Worm (Caenorhabditis elegans) whole organism, late embryonic: ENCODE results near the gene srbc-63.

Experiments used
- C08G9.2 ChIP-seq: sonication (generic microtip); optimal IDR thresholded peaks from 2 replicates; lab custom pipeline; 2016; ENCODE audit warnings: mild to moderate bottlenecking, missing genetic modification characterization, moderate library complexity, missing compliant biosample characterization
- K02D7.2 ChIP-seq: sonication (generic microtip); optimal IDR thresholded peaks from 2 replicates; lab custom pipeline; 2017; ENCODE audit warnings: mild to moderate bottlenecking, missing genetic modification characterization, missing compliant biosample characterization
- Y22D7AL.16 ChIP-seq: sonication (generic microtip); optimal IDR thresholded peaks from 2 replicates; lab custom pipeline; 2016; ENCODE audit warnings: missing genetic modification characterization, missing compliant biosample characterization
- ahr-1 ChIP-seq: sonication (generic microtip); optimal IDR thresholded peaks from 2 replicates; lab custom pipeline; 2016; ENCODE audit warnings: missing genetic modification characterization, missing compliant biosample characterization
- ama-1 ChIP-seq: fragments of 150-350 bp; optimal IDR thresholded peaks from 2 replicates; lab custom pipeline; 2014
- ceh-14 ChIP-seq: sonication (generic microtip); optimal IDR thresholded peaks from 2 replicates; lab custom pipeline; 2016; ENCODE audit warnings: missing genotype, missing genetic modification characterization, missing compliant biosample characterization
- ceh-18 ChIP-seq: sonication (generic microtip); optimal IDR thresholded peaks from 2 replicates; lab custom pipeline; 2016; ENCODE audit warnings: missing genetic modification characterization, missing compliant biosample characterization
- ceh-22 ChIP-seq: sonication (generic microtip); optimal IDR thresholded peaks from 2 replicates; lab custom pipeline; 2017; ENCODE audit warnings: missing biosample characterization, missing genetic modification characterization
- ceh-30 ChIP-seq: fragments of 150-350 bp; optimal IDR thresholded peaks from 2 replicates; lab custom pipeline; 2014; ENCODE audit warnings: missing biosample characterization, missing genetic modification characterization
- ceh-31 ChIP-seq: sonication (generic microtip); optimal IDR thresholded peaks from 2 replicates; lab custom pipeline; 2016; ENCODE audit warnings: missing genetic modification characterization, missing compliant biosample characterization
- ceh-34 ChIP-seq: sonication (generic microtip); optimal IDR thresholded peaks from 2 replicates; lab custom pipeline; 2016; ENCODE audit warnings: mild to moderate bottlenecking, missing genetic modification characterization, missing compliant biosample characterization
- ceh-45 ChIP-seq: fragments of 200-800 bp; sonication (Bioruptor generic); IDR thresholded peaks from 2 replicates; pipeline ENCODE4 v1.3.6; 2022; ENCODE audit warnings: missing genetic modification reagents, missing genetic modification characterization, missing compliant biosample characterization
- ceh-48 ChIP-seq: sonication (generic microtip); optimal IDR thresholded peaks from 2 replicates; lab custom pipeline; 2016; ENCODE audit warnings: missing genetic modification characterization, inconsistent platforms, missing compliant biosample characterization
- ceh-6 ChIP-seq: fragments of 200-800 bp; sonication (Bioruptor generic); optimal IDR thresholded peaks from 2 replicates; lab custom pipeline; 2018; ENCODE audit warnings: mild to moderate bottlenecking, missing genetic modification characterization, missing compliant biosample characterization
- ceh-9 ChIP-seq: sonication (generic microtip); optimal IDR thresholded peaks from 2 replicates; lab custom pipeline; 2016; ENCODE audit warnings: mild to moderate bottlenecking, missing genetic modification characterization, inconsistent platforms, missing compliant biosample characterization
- dve-1 ChIP-seq: sonication (generic microtip); optimal IDR thresholded peaks from 2 replicates; lab custom pipeline; 2017; ENCODE audit warnings: antibody characterized with exemption, mild to moderate bottlenecking, missing genetic modification characterization, missing compliant biosample characterization
- ets-4 ChIP-seq: sonication (generic microtip); optimal IDR thresholded peaks from 2 replicates; lab custom pipeline; 2016; ENCODE audit warnings: missing genetic modification characterization, missing compliant biosample characterization
- eyg-1 ChIP-seq: sonication (generic microtip); optimal IDR thresholded peaks from 2 replicates; lab custom pipeline; 2016; ENCODE audit warnings: missing genotype, missing genetic modification characterization, missing compliant biosample characterization
- fkh-10 ChIP-seq: fragments of 150-350 bp; optimal IDR thresholded peaks from 2 replicates; lab custom pipeline; 2014; ENCODE audit warnings: missing biosample characterization, missing genetic modification reagents, missing genetic modification characterization
- fkh-6 ChIP-seq: sonication (generic microtip); optimal IDR thresholded peaks from 2 replicates; lab custom pipeline; 2016; ENCODE audit warnings: missing genetic modification characterization, missing compliant biosample characterization
- hlh-13 ChIP-seq: fragments of 200-800 bp; sonication (Bioruptor generic); optimal IDR thresholded peaks from 2 replicates; lab custom pipeline; 2018; ENCODE audit warnings: mild to moderate bottlenecking, missing genetic modification characterization, missing compliant biosample characterization
- hlh-30 ChIP-seq: sonication (generic microtip); optimal IDR thresholded peaks from 2 replicates; lab custom pipeline; 2017; ENCODE audit warnings: antibody characterized with exemption, missing genetic modification characterization, missing compliant biosample characterization; ENCODE audit not compliant: insufficient read depth
- hlh-6 ChIP-seq: sonication (generic microtip); optimal IDR thresholded peaks from 2 replicates; lab custom pipeline; 2016; ENCODE audit warnings: missing genotype, missing genetic modification characterization, missing compliant biosample characterization
- mec-3 ChIP-seq: sonication (generic microtip); optimal IDR thresholded peaks from 2 replicates; lab custom pipeline; 2016; ENCODE audit warnings: borderline replicate concordance, missing genetic modification characterization, missing compliant biosample characterization
- nhr-232 ChIP-seq: sonication (generic microtip); optimal IDR thresholded peaks from 2 replicates; lab custom pipeline; 2016; ENCODE audit warnings: missing genetic modification characterization, missing compliant biosample characterization
- odd-2 ChIP-seq: sonication (generic microtip); optimal IDR thresholded peaks from 2 replicates; lab custom pipeline; 2017; ENCODE audit warnings: antibody characterized with exemption, mild to moderate bottlenecking, missing genetic modification characterization, missing compliant biosample characterization
- pag-3 ChIP-seq: sonication (generic microtip); optimal IDR thresholded peaks from 2 replicates; lab custom pipeline; 2016; ENCODE audit warnings: missing compliant biosample characterization, missing genetic modification characterization, borderline replicate concordance
- pat-9 ChIP-seq: fragments of 200-800 bp; sonication (Bioruptor generic); optimal IDR thresholded peaks from 2 replicates; lab custom pipeline; 2018; ENCODE audit warnings: mild to moderate bottlenecking, missing genetic modification characterization, moderate library complexity, missing compliant biosample characterization
- pax-1 ChIP-seq: fragments of 150-350 bp; optimal IDR thresholded peaks from 2 replicates; lab custom pipeline; 2014; ENCODE audit warnings: missing biosample characterization, missing genetic modification characterization
- pha-4 ChIP-seq: fragments of 150-350 bp; optimal IDR thresholded peaks from 2 replicates; lab custom pipeline; 2018; ENCODE audit warnings: missing biosample characterization, missing genetic modification reagents, missing genetic modification characterization
- pqm-1 ChIP-seq: sonication (generic microtip); optimal IDR thresholded peaks from 2 replicates; lab custom pipeline; 2016; ENCODE audit warnings: missing genetic modification characterization, missing compliant biosample characterization
- pros-1 ChIP-seq: fragments of 150-350 bp; optimal IDR thresholded peaks from 2 replicates; lab custom pipeline; 2014; ENCODE audit warnings: missing biosample characterization, missing genetic modification reagents, missing genetic modification characterization
- rnt-1 ChIP-seq: sonication (generic microtip); optimal IDR thresholded peaks from 2 replicates; lab custom pipeline; 2016; ENCODE audit warnings: missing genetic modification characterization, missing compliant biosample characterization
- sdc-2 ChIP-seq: sonication (generic microtip); optimal IDR thresholded peaks from 2 replicates; lab custom pipeline; 2016; ENCODE audit warnings: missing genotype, missing genetic modification characterization, missing compliant biosample characterization
- sox-2 ChIP-seq: fragments of 200-800 bp; sonication (Bioruptor generic); IDR thresholded peaks from 2 replicates; pipeline ENCODE4 v1.3.6; 2022; ENCODE audit warnings: missing genetic modification reagents, missing genetic modification characterization, missing compliant biosample characterization
- sox-4 ChIP-seq: sonication (generic microtip); optimal IDR thresholded peaks from 2 replicates; lab custom pipeline; 2017; ENCODE audit warnings: mild to moderate bottlenecking, missing genetic modification characterization, inconsistent platforms, missing compliant biosample characterization
- syd-9 ChIP-seq: sonication (generic microtip); optimal IDR thresholded peaks from 2 replicates; lab custom pipeline; 2016; ENCODE audit warnings: mild to moderate bottlenecking, missing genetic modification characterization, moderate library complexity, missing compliant biosample characterization
- ttx-3 ChIP-seq: sonication (generic microtip); optimal IDR thresholded peaks from 2 replicates; lab custom pipeline; 2016; ENCODE audit warnings: missing genetic modification reagents, missing genetic modification characterization, missing compliant biosample characterization
- unc-3 ChIP-seq, 2 experiments: fragments of 200-800 bp in 1 of 2; sonication (Bioruptor generic) in 1 of 2; sonication (generic microtip) in 1 of 2; conservative IDR thresholded peaks in 1 of 2; optimal IDR thresholded peaks in 1 of 2; 2 replicates each; pipeline versions ENCODE4 v1.3.6 to Lab custom; 2016 to 2022; ENCODE audit warnings: missing compliant biosample characterization in 2 of 2, missing genetic modification characterization in 2 of 2, missing genetic modification reagents in 1 of 2
- unc-42 ChIP-seq: sonication (generic microtip); optimal IDR thresholded peaks from 2 replicates; lab custom pipeline; 2016; ENCODE audit warnings: missing genotype, missing genetic modification characterization, missing compliant biosample characterization
- unc-86 ChIP-seq: sonication (generic microtip); optimal IDR thresholded peaks from 2 replicates; lab custom pipeline; 2016; ENCODE audit warnings: missing genetic modification characterization, missing compliant biosample characterization
- zip-5 ChIP-seq: sonication (generic microtip); optimal IDR thresholded peaks from 2 replicates; lab custom pipeline; 2016; ENCODE audit warnings: missing genetic modification characterization, missing compliant biosample characterization
- ztf-16 ChIP-seq: sonication (generic microtip); optimal IDR thresholded peaks from 2 replicates; lab custom pipeline; 2017; ENCODE audit warnings: missing genetic modification characterization, missing compliant biosample characterization

srbc-63 gene

DNA sequence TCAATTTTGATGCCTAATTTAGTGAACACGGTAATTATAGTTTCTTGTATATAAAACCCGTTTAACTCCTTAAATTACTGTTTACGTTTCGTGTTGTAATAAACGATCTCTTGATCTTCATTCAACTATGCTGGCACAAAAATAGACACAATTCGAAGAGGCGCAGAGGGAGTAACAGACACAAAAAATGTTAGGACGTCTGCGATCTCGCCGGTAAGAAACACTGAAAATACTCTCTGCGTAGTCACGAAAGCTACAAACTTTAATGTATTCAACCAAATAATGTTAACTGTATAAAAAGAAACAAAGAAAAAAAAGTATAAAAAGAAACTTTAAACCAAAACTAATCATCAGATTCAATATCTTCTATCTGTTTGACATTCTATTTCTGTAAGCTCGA, 31.7 kb downstream of the srbc-63 start, which contains the start of gene dhs-23:
Gene dhs-23, plus strand, starts transcription at position 363 of the 400 bp plus-strand sequence.
- TF ChIP-seq ceh-6 (GFP tag; lab: Kevin White, UChicago) (no peak), sdc-2 (tag; lab: Kevin White, UChicago) (no peak), unc-3 (GFP tag; conservative IDR thresholded peaks at IDR 0.05; lab: Robert Waterston, UW) (no peak), unc-3 (tag; optimal IDR thresholded peaks at IDR 0.05; lab: Kevin White, UChicago) (no peak), ama-1 (lab: Kevin White, UChicago) (no peak), mec-3 (tag; lab: Kevin White, UChicago) (no peak), ttx-3 (tag; lab: Kevin White, UChicago) (no peak), ceh-18 (tag; lab: Kevin White, UChicago) (no peak), pax-1 (no peak), hlh-13 (GFP tag; lab: Kevin White, UChicago) (no peak), syd-9 (no peak), C08G9.2 (no peak), sox-2 (GFP tag; lab: Robert Waterston, UW) (no peak), Y22D7AL.16 (tag; lab: Kevin White, UChicago) (no peak), ceh-48 (no peak), ceh-34 (tag; lab: Kevin White, UChicago) (no peak), ceh-9 (tag; lab: Kevin White, UChicago) (no peak), K02D7.2 (no peak)
- TF ChIP-seq, all 69 proteins: peak for 0

DNA sequence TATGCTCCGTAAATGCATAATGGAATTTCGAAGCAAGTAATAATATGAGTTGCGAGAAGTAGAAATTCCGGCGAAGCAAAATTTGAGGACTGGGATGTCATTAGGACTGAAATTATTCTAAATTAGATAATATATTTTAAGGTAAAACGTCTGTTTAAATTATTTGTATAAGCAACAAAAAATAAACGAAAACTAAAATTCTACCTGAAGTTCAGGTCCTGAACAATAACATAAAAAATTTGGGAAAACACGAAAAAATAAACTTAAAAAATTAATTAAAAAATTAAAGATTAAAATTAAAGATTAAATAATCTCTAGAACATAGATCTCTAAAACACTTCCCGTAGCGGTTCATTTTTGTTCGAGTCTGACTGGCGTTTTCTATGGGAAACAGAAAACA, 32.7 kb downstream of the srbc-63 start, which contains the start of gene srh-251:
Gene srh-251, minus strand, starts transcription at position 101 of the 400 bp plus-strand sequence.
- TF ChIP-seq pros-1 (no peak), ceh-18 (tag; lab: Kevin White, UChicago) (no peak), mec-3 (tag; lab: Kevin White, UChicago) (no peak), ets-4 (tag; lab: Kevin White, UChicago) (no peak), fkh-10 (GFP tag; lab: Kevin White, UChicago) (no peak), unc-42 (tag; lab: Kevin White, UChicago) (no peak), sox-2 (GFP tag; lab: Robert Waterston, UW) (no peak), hlh-30 (tag; lab: Kevin White, UChicago) (no peak)

DNA sequence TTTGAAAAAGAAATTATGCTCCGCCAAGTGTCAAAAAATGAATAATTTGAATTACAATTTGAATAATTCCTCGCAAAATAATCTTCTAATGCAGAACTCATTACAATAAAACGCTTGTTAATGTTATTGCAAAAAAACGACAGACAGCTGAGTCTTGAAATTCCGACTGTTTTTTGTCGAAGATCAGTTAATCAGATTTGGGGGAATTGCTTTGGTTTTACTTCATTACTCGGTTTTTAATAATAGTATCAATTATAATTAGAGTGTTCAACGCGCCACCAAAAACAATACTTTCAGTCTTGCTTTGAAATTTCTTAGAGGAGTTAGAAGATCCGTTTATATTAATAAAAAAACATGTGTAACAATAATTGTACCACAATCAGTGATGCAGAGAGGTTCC, 34.6 kb downstream of the srbc-63 start, which contains the start of gene srh-122:
Gene srh-122, minus strand, starts transcription at position 101 of the 400 bp plus-strand sequence.
- TF ChIP-seq ceh-9 (tag; lab: Kevin White, UChicago) (no peak), pqm-1 (tag; lab: Kevin White, UChicago) (no peak), Y22D7AL.16 (tag; lab: Kevin White, UChicago) (no peak)

ce11 chrV:15376223-15376622, 36.3 kb downstream of the srbc-63 start, which contains the start of gene srh-52:
Gene srh-52, minus strand, starts transcription at chrV:15376323.
- TF ChIP-seq ahr-1 (no peak), rnt-1 (tag; lab: Kevin White, UChicago) (no peak), sox-4 (tag; lab: Kevin White, UChicago) (no peak), ceh-31 (no peak), dve-1 (tag; lab: Kevin White, UChicago) (no peak), Y22D7AL.16 (tag; lab: Kevin White, UChicago) (no peak), ceh-30 (no peak), odd-2 (no peak), pqm-1 (tag; lab: Kevin White, UChicago) (no peak), pha-4 (tag; lab: Kevin White, UChicago) (no peak)

DNA sequence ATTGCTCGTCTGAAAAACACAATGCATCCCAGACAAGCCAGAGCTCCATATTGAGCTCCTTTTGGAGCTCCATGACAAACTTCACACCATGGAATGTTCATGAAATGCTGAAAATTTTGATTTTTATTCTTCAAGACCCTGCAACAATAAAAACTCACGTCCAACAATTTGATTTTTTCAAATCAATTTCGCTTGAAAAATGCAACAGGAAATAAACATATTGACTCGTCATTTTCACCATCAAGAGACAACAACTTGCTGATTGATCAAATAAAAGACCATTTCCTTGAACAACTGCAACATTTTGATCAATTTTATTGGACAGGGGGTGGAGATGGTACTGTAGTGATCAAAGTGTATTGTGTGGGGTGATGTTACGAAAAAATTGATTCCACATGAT, 42.8 kb downstream of the srbc-63 start, which contains the start of gene nhr-269:
Gene nhr-269, minus strand, starts transcription at position 101 of the 400 bp plus-strand sequence.
- no peak for TF ChIP-seq ceh-22 (tag; lab: Kevin White, UChicago)
- no peak for TF ChIP-seq eyg-1
- TF ChIP-seq odd-2, result no peak
- no peak for TF ChIP-seq zip-5
- TF ChIP-seq pax-1, result no peak
- TF ChIP-seq ztf-16, result no peak
- no peak for TF ChIP-seq ahr-1
- TF ChIP-seq ceh-14, result no peak
- no peak for TF ChIP-seq ets-4 (tag; lab: Kevin White, UChicago)
- no peak for TF ChIP-seq ceh-45 (GFP tag; lab: Robert Waterston, UW)
- no peak for TF ChIP-seq mec-3 (tag; lab: Kevin White, UChicago)
- no peak for TF ChIP-seq hlh-13 (GFP tag; lab: Kevin White, UChicago)
- no peak for TF ChIP-seq C08G9.2
- no peak for TF ChIP-seq hlh-6
- TF ChIP-seq ceh-31, result no peak
- no peak for TF ChIP-seq pag-3
- TF ChIP-seq pat-9 (tag; lab: Kevin White, UChicago), result no peak
- TF ChIP-seq unc-86 (tag; lab: Kevin White, UChicago), result no peak
- TF ChIP-seq nhr-232 (tag; lab: Kevin White, UChicago), result no peak
- TF ChIP-seq fkh-6 (tag; lab: Kevin White, UChicago), result no peak
